Worm (Caenorhabditis elegans) whole organism, early embryonic: Measurements from ENCODE around the gene T15B7.15.

Experiments
- B0310.2 ChIP-seq: sonication (generic microtip); optimal IDR thresholded peaks from 2 replicates; lab custom pipeline; 2016; ENCODE audit warnings: mild to moderate bottlenecking, missing genetic modification characterization, missing compliant biosample characterization
- F13C5.2 ChIP-seq: sonication (generic microtip); optimal IDR thresholded peaks from 2 replicates; lab custom pipeline; 2017; ENCODE audit warnings: mild to moderate bottlenecking, missing genetic modification characterization, inconsistent platforms, missing compliant biosample characterization
- aly-1 ChIP-seq: sonication (generic microtip); optimal IDR thresholded peaks from 2 replicates; lab custom pipeline; 2016; ENCODE audit warnings: missing genetic modification characterization, missing compliant biosample characterization
- ama-1 ChIP-seq: fragments of 150-350 bp; optimal IDR thresholded peaks from 2 replicates; lab custom pipeline; 2014
- ceh-13 ChIP-seq: fragments of 200-800 bp; sonication (Bioruptor generic); optimal IDR thresholded peaks from 2 replicates; lab custom pipeline; 2018; ENCODE audit warnings: mild to moderate bottlenecking, missing genetic modification characterization, missing compliant biosample characterization
- ceh-36 ChIP-seq: sonication (generic microtip); optimal IDR thresholded peaks from 2 replicates; lab custom pipeline; 2016; ENCODE audit warnings: missing genetic modification characterization, inconsistent platforms, missing compliant biosample characterization
- ets-7 ChIP-seq: sonication (generic microtip); optimal IDR thresholded peaks from 2 replicates; lab custom pipeline; 2016; ENCODE audit warnings: missing genotype, missing genetic modification characterization, missing compliant biosample characterization
- flt-1 ChIP-seq: fragments of 200-800 bp; sonication (Bioruptor generic); IDR thresholded peaks from 2 replicates; pipeline ENCODE4 v1.3.6; 2022; ENCODE audit warnings: missing genetic modification characterization, missing compliant biosample characterization
- hmbx-1 ChIP-seq: sonication (generic microtip); optimal IDR thresholded peaks from 2 replicates; lab custom pipeline; 2016; ENCODE audit warnings: mild to moderate bottlenecking, missing genetic modification characterization, missing compliant biosample characterization
- hmg-4 ChIP-seq: fragments of 200-800 bp; sonication (Bioruptor generic); optimal IDR thresholded peaks from 2 replicates; lab custom pipeline; 2018; ENCODE audit warnings: mild to moderate bottlenecking, missing genetic modification characterization, missing compliant biosample characterization
- hnd-1 ChIP-seq: sonication (generic microtip); optimal IDR thresholded peaks from 2 replicates; lab custom pipeline; 2016; ENCODE audit warnings: missing genetic modification characterization, missing compliant biosample characterization
- pes-1 ChIP-seq: fragments of 200-800 bp; sonication (Bioruptor generic); IDR thresholded peaks from 2 replicates; pipeline ENCODE4 v1.3.6; 2022; ENCODE audit warnings: missing genetic modification reagents, missing genetic modification characterization, missing compliant biosample characterization
- scrt-1 ChIP-seq: fragments of 200-800 bp; sonication (Bioruptor generic); IDR thresholded peaks from 2 replicates; pipeline ENCODE4 v1.3.6; 2022; ENCODE audit warnings: missing genetic modification characterization, missing compliant biosample characterization
- sea-1 ChIP-seq: fragments of 200-800 bp; sonication (Bioruptor generic); conservative IDR thresholded peaks from 2 replicates; pipeline ENCODE4 v1.3.6; 2022; ENCODE audit warnings: missing genetic modification characterization, missing compliant biosample characterization
- tbx-11 ChIP-seq: fragments of 200-800 bp; sonication (Bioruptor generic); IDR thresholded peaks from 2 replicates; pipeline ENCODE4 v1.3.6; 2022; ENCODE audit warnings: missing genetic modification characterization, missing compliant biosample characterization
- tbx-37 ChIP-seq: fragments of 200-800 bp; sonication (Bioruptor generic); conservative IDR thresholded peaks from 2 replicates; pipeline ENCODE4 v1.3.6; 2022; ENCODE audit warnings: missing genetic modification reagents, missing genetic modification characterization, missing compliant biosample characterization
- tra-4 ChIP-seq: sonication (generic microtip); optimal IDR thresholded peaks from 2 replicates; lab custom pipeline; 2017; ENCODE audit warnings: missing genetic modification characterization, missing compliant biosample characterization

Gene T15B7.15

ce11 chrV:6806340-6806739 lies 32.1 kb downstream of the T15B7.15 start, which contains the start of gene dmsr-12:
dmsr-12 (minus strand) TSS chrV:6806440.
- TF ChIP-seq hmbx-1 (tag; lab: Kevin White, UChicago) (no peak), ets-7 (tag; lab: Kevin White, UChicago) (no peak), ceh-13 (GFP tag; lab: Kevin White, UChicago) (no peak), aly-1 (tag; lab: Kevin White, UChicago) (no peak), hmg-4 (GFP tag; lab: Kevin White, UChicago) (no peak), pes-1 (no peak), sea-1 (GFP tag; lab: Robert Waterston, UW) (no peak), hnd-1 (tag; lab: Kevin White, UChicago) (no peak), ama-1 (lab: Kevin White, UChicago) (no peak), flt-1 (GFP tag; lab: Robert Waterston, UW) (no peak), scrt-1 (GFP tag; lab: Robert Waterston, UW) (no peak), tbx-11 (GFP tag; lab: Robert Waterston, UW) (no peak), tbx-37 (GFP tag; lab: Robert Waterston, UW) (no peak), F13C5.2 (tag; lab: Kevin White, UChicago) (no peak), ceh-36 (tag; lab: Kevin White, UChicago) (no peak), B0310.2 (tag; lab: Kevin White, UChicago) (no peak), tra-4 (no peak)

ce11 chrV:6803992-6804391 lies 34.5 kb downstream of the T15B7.15 start, which contains the start of gene dmsr-11:
dmsr-11 (minus strand) TSS chrV:6804092.
- no peak for TF ChIP-seq hmg-4 (GFP tag; lab: Kevin White, UChicago)
- no peak for TF ChIP-seq hnd-1 (tag; lab: Kevin White, UChicago)
- no peak for TF ChIP-seq ama-1 (lab: Kevin White, UChicago)
- no peak for TF ChIP-seq hmbx-1 (tag; lab: Kevin White, UChicago)
- TF ChIP-seq sea-1 (GFP tag; lab: Robert Waterston, UW), result no peak
- no peak for TF ChIP-seq flt-1 (GFP tag; lab: Robert Waterston, UW)
- TF ChIP-seq tbx-37 (GFP tag; lab: Robert Waterston, UW), result no peak
- TF ChIP-seq aly-1 (tag; lab: Kevin White, UChicago), result no peak
- TF ChIP-seq ceh-36 (tag; lab: Kevin White, UChicago), result no peak
- no peak for TF ChIP-seq tra-4

DNA sequence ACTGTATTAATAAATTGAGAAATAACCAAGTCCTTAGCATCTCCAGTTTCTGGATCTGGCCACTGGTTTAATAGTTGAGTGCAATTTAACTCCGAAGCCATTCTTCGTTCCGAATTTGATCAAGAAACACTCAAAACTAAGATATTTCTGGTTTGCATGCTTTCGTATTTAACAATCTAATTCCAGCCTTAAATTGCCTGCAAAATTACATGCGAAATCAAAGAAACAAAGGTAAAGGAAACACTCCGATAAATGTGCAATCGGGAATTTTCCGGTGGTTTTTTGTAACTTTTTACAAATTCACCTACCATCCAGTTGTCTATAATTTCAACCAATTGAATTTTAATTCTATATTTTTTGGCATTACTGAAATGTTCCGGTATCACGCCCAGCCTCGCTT lies 36.6 kb downstream of the T15B7.15 start, which contains the start of gene dmsr-10:
dmsr-10 (minus strand) TSS at position 101 of the 400 bp plus-strand sequence.
- no peak for TF ChIP-seq ceh-36 (tag; lab: Kevin White, UChicago)
- no peak for TF ChIP-seq pes-1
- TF ChIP-seq tbx-11 (GFP tag; lab: Robert Waterston, UW), result no peak
- no peak for TF ChIP-seq aly-1 (tag; lab: Kevin White, UChicago)
- no peak for TF ChIP-seq tra-4
- TF ChIP-seq scrt-1 (GFP tag; lab: Robert Waterston, UW), result no peak
- no peak for TF ChIP-seq hnd-1 (tag; lab: Kevin White, UChicago)
- TF ChIP-seq tbx-37 (GFP tag; lab: Robert Waterston, UW), result no peak
- no peak for TF ChIP-seq F13C5.2 (tag; lab: Kevin White, UChicago)
- TF ChIP-seq B0310.2 (tag; lab: Kevin White, UChicago), result no peak
- TF ChIP-seq hmg-4 (GFP tag; lab: Kevin White, UChicago), result no peak
- no peak for TF ChIP-seq ceh-13 (GFP tag; lab: Kevin White, UChicago)
- no peak for TF ChIP-seq ets-7 (tag; lab: Kevin White, UChicago)
- no peak for TF ChIP-seq sea-1 (GFP tag; lab: Robert Waterston, UW)

- TF ChIP-seq tra-4 (no peak), scrt-1 (GFP tag; lab: Robert Waterston, UW) (no peak), B0310.2 (tag; lab: Kevin White, UChicago) (no peak), flt-1 (GFP tag; lab: Robert Waterston, UW) (no peak), tbx-11 (GFP tag; lab: Robert Waterston, UW) (no peak), tbx-37 (GFP tag; lab: Robert Waterston, UW) (no peak), aly-1 (tag; lab: Kevin White, UChicago) (no peak), hmbx-1 (tag; lab: Kevin White, UChicago) (no peak), F13C5.2 (tag; lab: Kevin White, UChicago) (no peak), ets-7 (tag; lab: Kevin White, UChicago) (no peak), hmg-4 (GFP tag; lab: Kevin White, UChicago) (no peak), hnd-1 (tag; lab: Kevin White, UChicago) (no peak), ama-1 (lab: Kevin White, UChicago) (no peak), sea-1 (GFP tag; lab: Robert Waterston, UW) (no peak), ceh-13 (GFP tag; lab: Kevin White, UChicago) (no peak), pes-1 (no peak), ceh-36 (tag; lab: Kevin White, UChicago) (no peak)
Observed at ce11 chrV:6799564-6799963, 38.9 kb downstream of the T15B7.15 start, which contains the start of gene dmsr-9. dmsr-9 (minus strand) TSS chrV:6799664.

ce11 chrV:6796894-6797293 lies 41.6 kb downstream of the T15B7.15 start:
- no peak for TF ChIP-seq tbx-11 (GFP tag; lab: Robert Waterston, UW)
- TF ChIP-seq aly-1 (tag; lab: Kevin White, UChicago), result no peak
- TF ChIP-seq sea-1 (GFP tag; lab: Robert Waterston, UW), result no peak
- no peak for TF ChIP-seq ceh-36 (tag; lab: Kevin White, UChicago)

ce11 chrV:6796264-6796663 lies 42.2 kb downstream of the T15B7.15 start:
- TF ChIP-seq flt-1 (GFP tag; lab: Robert Waterston, UW), result no peak
- TF ChIP-seq ceh-13 (GFP tag; lab: Kevin White, UChicago), result no peak

DNA sequence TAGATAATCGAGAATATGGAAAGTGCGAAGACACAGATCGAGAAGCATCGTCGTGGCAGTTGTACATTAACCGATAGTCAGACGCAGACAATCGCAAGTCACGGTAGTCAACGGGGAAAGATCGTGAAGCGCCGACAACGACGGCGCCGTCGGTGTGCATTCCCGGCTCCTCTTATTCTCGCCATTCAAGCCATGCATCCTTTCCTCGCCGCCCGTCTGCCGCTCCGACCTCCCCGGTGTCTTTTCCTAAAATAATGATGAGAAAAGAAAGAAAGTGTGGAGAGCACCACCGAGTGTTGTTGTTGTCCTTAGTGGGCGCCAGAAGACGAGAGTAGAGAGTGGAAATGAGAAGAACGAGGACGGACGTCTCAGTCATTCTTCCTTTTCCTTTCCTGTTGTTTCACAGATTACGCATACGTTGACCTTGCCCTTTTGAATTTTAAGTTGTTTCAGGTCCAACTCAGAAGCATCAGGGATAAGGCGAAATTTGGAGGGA lies 44.7 kb downstream of the T15B7.15 start, which contains the start of gene ZC404.1:
ZC404.1 (plus strand) TSS at position 446 of the 496 bp plus-strand sequence.
- no peak for TF ChIP-seq tra-4
- no peak for TF ChIP-seq pes-1
- no peak for TF ChIP-seq hnd-1 (tag; lab: Kevin White, UChicago)
- no peak for TF ChIP-seq flt-1 (GFP tag; lab: Robert Waterston, UW)
- no peak for TF ChIP-seq ceh-13 (GFP tag; lab: Kevin White, UChicago)
- TF ChIP-seq hmg-4 (GFP tag; lab: Kevin White, UChicago), result no peak
- TF ChIP-seq ama-1 (lab: Kevin White, UChicago), result no peak
- TF ChIP-seq ets-7 (tag; lab: Kevin White, UChicago), result no peak
- no peak for TF ChIP-seq F13C5.2 (tag; lab: Kevin White, UChicago)
- TF ChIP-seq ceh-36 (tag; lab: Kevin White, UChicago), result no peak
- no peak for TF ChIP-seq B0310.2 (tag; lab: Kevin White, UChicago)
